Worm (Caenorhabditis elegans) whole organism, young adult: ENCODE results near the gene Y39H10B.3.

ENCODE experiments used
- B0035.1 ChIP-seq: sonication (generic microtip); optimal IDR thresholded peaks from 2 replicates; lab custom pipeline; 2016; ENCODE audit warnings: missing genetic modification characterization, mild to moderate bottlenecking, missing compliant biosample characterization, missing genotype, missing genetic modification reagents
- B0261.1 ChIP-seq: sonication (generic microtip); optimal IDR thresholded peaks from 2 replicates; lab custom pipeline; 2016; ENCODE audit warnings: mild to moderate bottlenecking, missing genetic modification characterization, moderate library complexity, missing compliant biosample characterization
- C17E4.6 ChIP-seq: fragments of 200-800 bp; sonication (Bioruptor generic); IDR thresholded peaks from 2 replicates; pipeline ENCODE4 v1.3.6; 2022; ENCODE audit warnings: missing genetic modification reagents, missing genetic modification characterization, missing compliant biosample characterization
- F37B4.10 ChIP-seq: fragments of 200-800 bp; sonication (Bioruptor generic); IDR thresholded peaks from 2 replicates; pipeline ENCODE4 v1.3.6; 2022; ENCODE audit warnings: missing genetic modification characterization, missing compliant biosample characterization
- F52B5.7 ChIP-seq: sonication (generic microtip); optimal IDR thresholded peaks from 2 replicates; lab custom pipeline; 2016; ENCODE audit warnings: mild to moderate bottlenecking, missing genetic modification characterization, missing compliant biosample characterization
- K11D2.4 ChIP-seq: fragments of 200-800 bp; sonication (Bioruptor generic); IDR thresholded peaks from 2 replicates; pipeline ENCODE4 v1.3.6; 2022; ENCODE audit warnings: missing genetic modification reagents, missing genetic modification characterization, missing compliant biosample characterization
- Y79H2A.3 ChIP-seq: fragments of 200-800 bp; sonication (Bioruptor generic); conservative IDR thresholded peaks from 2 replicates; pipeline ENCODE4 v1.3.6; 2022; ENCODE audit warnings: missing genetic modification reagents, missing genetic modification characterization, missing compliant biosample characterization
- aptf-2 ChIP-seq: fragments of 200-800 bp; sonication (Bioruptor generic); conservative IDR thresholded peaks from 2 replicates; pipeline ENCODE4 v1.3.6; 2022; ENCODE audit warnings: missing genetic modification reagents, missing genetic modification characterization, missing compliant biosample characterization
- attf-5 ChIP-seq: fragments of 200-800 bp; sonication (Bioruptor generic); optimal IDR thresholded peaks from 2 replicates; lab custom pipeline; 2018; ENCODE audit warnings: mild to moderate bottlenecking, missing genetic modification characterization, missing compliant biosample characterization
- bed-1 ChIP-seq: fragments of 200-800 bp; sonication (Bioruptor generic); IDR thresholded peaks from 2 replicates; pipeline ENCODE4 v1.3.6; 2022; ENCODE audit warnings: missing genetic modification reagents, missing genetic modification characterization, missing compliant biosample characterization
- cebp-1 ChIP-seq, 2 experiments: fragments of 200-800 bp in 1 of 2; sonication (Bioruptor generic) in 1 of 2; sonication (generic microtip) in 1 of 2; IDR thresholded peaks in 1 of 2; optimal IDR thresholded peaks in 1 of 2; 2 replicates each; pipeline versions ENCODE4 v1.3.6 to Lab custom; 2017 to 2022; ENCODE audit warnings: missing compliant biosample characterization in 2 of 2, missing genetic modification characterization in 2 of 2, mild to moderate bottlenecking in 1 of 2, missing genetic modification reagents in 1 of 2, moderate library complexity in 1 of 2
- ceh-100 ChIP-seq: fragments of 200-800 bp; sonication (Bioruptor generic); IDR thresholded peaks from 2 replicates; pipeline ENCODE4 v1.3.6; 2022; ENCODE audit warnings: missing genetic modification reagents, missing genetic modification characterization, missing compliant biosample characterization
- ceh-27 ChIP-seq: fragments of 200-800 bp; sonication (Bioruptor generic); optimal IDR thresholded peaks from 2 replicates; lab custom pipeline; 2018; ENCODE audit warnings: mild to moderate bottlenecking, missing genetic modification characterization, moderate library complexity, missing compliant biosample characterization
- ceh-79 ChIP-seq: sonication (generic microtip); optimal IDR thresholded peaks from 2 replicates; lab custom pipeline; 2017; ENCODE audit warnings: mild to moderate bottlenecking, missing genetic modification characterization, missing compliant biosample characterization
- chd-7 ChIP-seq: sonication (generic microtip); optimal IDR thresholded peaks from 2 replicates; lab custom pipeline; 2016; ENCODE audit warnings: mild to moderate bottlenecking, missing genetic modification characterization, moderate library complexity, missing compliant biosample characterization
- efl-1 ChIP-seq: fragments of 150-350 bp; optimal IDR thresholded peaks from 2 replicates; lab custom pipeline; 2014; ENCODE audit warnings: missing biosample characterization, missing genetic modification reagents, missing genetic modification characterization
- ekl-4 ChIP-seq: fragments of 200-800 bp; sonication (Bioruptor generic); IDR thresholded peaks from 2 replicates; pipeline ENCODE4 v1.3.6; 2022; ENCODE audit warnings: missing genetic modification reagents, missing genetic modification characterization, missing compliant biosample characterization
- hmg-1.2 ChIP-seq: fragments of 200-800 bp; sonication (Bioruptor generic); IDR thresholded peaks from 2 replicates; pipeline ENCODE4 v1.3.6; 2022; ENCODE audit warnings: missing genetic modification reagents, missing genetic modification characterization, missing compliant biosample characterization
- hrde-1 ChIP-seq: sonication (generic microtip); optimal IDR thresholded peaks from 2 replicates; lab custom pipeline; 2016; ENCODE audit warnings: missing genetic modification characterization, mild to moderate bottlenecking, missing compliant biosample characterization, moderate library complexity, missing genotype, missing genetic modification reagents, borderline replicate concordance
- hsf-1 ChIP-seq: fragments of 200-800 bp; sonication (Bioruptor generic); IDR thresholded peaks from 2 replicates; pipeline ENCODE4 v1.3.6; 2022; ENCODE audit warnings: missing genetic modification reagents, missing genetic modification characterization, missing compliant biosample characterization
- lin-26 ChIP-seq: fragments of 200-800 bp; sonication (Bioruptor generic); IDR thresholded peaks from 2 replicates; pipeline ENCODE4 v1.3.6; 2022; ENCODE audit warnings: missing genetic modification reagents, missing genetic modification characterization, missing compliant biosample characterization
- lin-40 ChIP-seq: sonication (generic microtip); optimal IDR thresholded peaks from 2 replicates; lab custom pipeline; 2016; ENCODE audit warnings: missing genetic modification characterization, mild to moderate bottlenecking, missing compliant biosample characterization, missing genotype, missing genetic modification reagents
- lin-54 ChIP-seq: fragments of 200-800 bp; sonication (Bioruptor generic); optimal IDR thresholded peaks from 2 replicates; lab custom pipeline; 2018; ENCODE audit warnings: mild to moderate bottlenecking, missing genetic modification characterization, missing compliant biosample characterization
- lsl-1 ChIP-seq: fragments of 200-800 bp; sonication (Bioruptor generic); optimal IDR thresholded peaks from 2 replicates; lab custom pipeline; 2018; ENCODE audit warnings: mild to moderate bottlenecking, missing genetic modification characterization, moderate library complexity, missing compliant biosample characterization
- madf-6 ChIP-seq: fragments of 200-800 bp; sonication (Bioruptor generic); IDR thresholded peaks from 2 replicates; pipeline ENCODE4 v1.3.6; 2022; ENCODE audit warnings: missing genetic modification reagents, missing genetic modification characterization, missing compliant biosample characterization
- mes-4 ChIP-seq: sonication (generic microtip); optimal IDR thresholded peaks from 2 replicates; lab custom pipeline; 2016; ENCODE audit warnings: missing genotype, missing genetic modification characterization, missing compliant biosample characterization
- nfya-2 ChIP-seq: fragments of 200-800 bp; sonication (Bioruptor generic); IDR thresholded peaks from 2 replicates; pipeline ENCODE4 v1.3.6; 2022; ENCODE audit warnings: missing genetic modification reagents, missing genetic modification characterization, missing compliant biosample characterization
- nfyb-1 ChIP-seq: fragments of 200-800 bp; sonication (Bioruptor generic); IDR thresholded peaks from 2 replicates; pipeline ENCODE4 v1.3.6; 2022; ENCODE audit warnings: missing genetic modification reagents, missing genetic modification characterization, missing compliant biosample characterization
- snpc-4 ChIP-seq, 5 experiments: fragments of 150-350 bp in 1 of 5; sonication (generic microtip) in 4 of 5; optimal IDR thresholded peaks; 2 replicates each; lab custom pipeline; 2014 to 2018; ENCODE audit warnings: missing genetic modification characterization in 5 of 5, missing biosample characterization in 3 of 5, antibody characterized with exemption in 2 of 5, mild to moderate bottlenecking in 2 of 5, missing compliant biosample characterization in 2 of 5, missing genotype in 2 of 5, moderate library complexity in 2 of 5, missing genetic modification reagents in 1 of 5
- sptf-2 ChIP-seq: fragments of 200-800 bp; sonication (Bioruptor generic); optimal IDR thresholded peaks from 2 replicates; lab custom pipeline; 2018; ENCODE audit warnings: mild to moderate bottlenecking, missing genetic modification characterization, missing compliant biosample characterization
- tbp1 ChIP-seq: fragments of 200-800 bp; sonication (Bioruptor generic); optimal IDR thresholded peaks from 2 replicates; lab custom pipeline; 2018; ENCODE audit warnings: mild to moderate bottlenecking, missing genetic modification characterization, missing compliant biosample characterization
- xnd-1 ChIP-seq: sonication (generic microtip); optimal IDR thresholded peaks from 2 replicates; lab custom pipeline; 2016; ENCODE audit warnings: missing genotype, missing genetic modification reagents, missing genetic modification characterization, missing compliant biosample characterization
- zim-3 ChIP-seq: sonication (generic microtip); optimal IDR thresholded peaks from 2 replicates; lab custom pipeline; 2017; ENCODE audit warnings: mild to moderate bottlenecking, missing genetic modification characterization, moderate library complexity, missing compliant biosample characterization
- ztf-22 ChIP-seq: fragments of 200-800 bp; sonication (Bioruptor generic); optimal IDR thresholded peaks from 2 replicates; lab custom pipeline; 2018; ENCODE audit warnings: mild to moderate bottlenecking, missing genetic modification characterization, moderate library complexity, missing compliant biosample characterization
- ztf-25 ChIP-seq: fragments of 200-800 bp; sonication (Bioruptor generic); IDR thresholded peaks from 2 replicates; pipeline ENCODE4 v1.3.6; 2022; ENCODE audit warnings: missing genetic modification reagents, missing genetic modification characterization, missing compliant biosample characterization

The Y39H10B.3 gene

ce11 chrV:3685790-3686208 is 15.2 kb downstream of the Y39H10B.3 start, which contains the start of gene W08A12.2 (continued):
- TF ChIP-seq hsf-1 (GFP tag; lab: Robert Waterston, UW) (0 out of 2 replicates have a peak, but pooled peaks have one; percentile 18), ztf-25 (GFP tag; lab: Robert Waterston, UW) (peak; percentile 73; the same call in 1 of the 2 replicates), hrde-1 (tag; lab: Kevin White, UChicago) (peak; percentile 65), lin-26 (GFP tag; lab: Robert Waterston, UW) (peak; percentile 95), mes-4 (tag; lab: Kevin White, UChicago) (peak; percentile 68), hmg-1.2 (peak; percentile 89), attf-5 (GFP tag; lab: Kevin White, UChicago) (peak; percentile 12), madf-6 (peak; percentile 20; the same call in 1 of the 2 replicates), ztf-22 (peak; percentile 8), ceh-100 (GFP tag; lab: Robert Waterston, UW) (no peak), snpc-4 (GFP tag; optimal IDR thresholded peaks at IDR 0.05; lab: Kevin White, UChicago) (peak; percentile 46), snpc-4 (tag; optimal IDR thresholded peaks at IDR 0.05; lab: Kevin White, UChicago) (peak in 1 of 4 experiments; percentile 39), tbp1 (GFP tag; lab: Kevin White, UChicago) (peak; percentile 95), ceh-27 (GFP tag; lab: Kevin White, UChicago) (peak; percentile 22), ekl-4 (no peak), K11D2.4 (GFP tag; lab: Robert Waterston, UW) (peak; percentile 34; the same call in 1 of the 2 replicates), zim-3 (peak; percentile 2), B0261.1 (tag; lab: Kevin White, UChicago) (peak; percentile 73), nfyb-1 (GFP tag; lab: Robert Waterston, UW) (peak; percentile 66; the same call in 1 of the 2 replicates), cebp-1 (GFP tag; IDR thresholded peaks at IDR 0.05; lab: Robert Waterston, UW) (no peak), cebp-1 (tag; optimal IDR thresholded peaks at IDR 0.05; lab: Kevin White, UChicago) (peak; percentile 48), lin-54 (GFP tag; lab: Kevin White, UChicago) (peak; percentile 1), chd-7 (tag; lab: Kevin White, UChicago) (no peak)
- TF ChIP-seq, all 124 proteins: peak for 39

ce11 chrV:3686292-3686691 is 15.7 kb downstream of the Y39H10B.3 start:
- peak; percentile 5; the same call in 1 of the 2 replicates for TF ChIP-seq madf-6
- peak; percentile 1 for TF ChIP-seq efl-1 (GFP tag; lab: Kevin White, UChicago)
- TF ChIP-seq B0261.1 (tag; lab: Kevin White, UChicago) = peak; percentile 54
- no peak for TF ChIP-seq bed-1 (GFP tag; lab: Robert Waterston, UW)
- peak; percentile 66 for TF ChIP-seq lsl-1 (GFP tag; lab: Kevin White, UChicago)
- no peak for TF ChIP-seq Y79H2A.3
- no peak for TF ChIP-seq aptf-2
- TF ChIP-seq nfya-2 (GFP tag; lab: Robert Waterston, UW) = no peak
- TF ChIP-seq lin-40 (tag; lab: Kevin White, UChicago) = no peak
- TF ChIP-seq sptf-2 (GFP tag; lab: Kevin White, UChicago) = no peak

ce11 chrV:3686899-3687298 is 16.3 kb downstream of the Y39H10B.3 start, which contains the start of gene unc-132:
TSS of gene unc-132 (plus strand) at chrV:3687106.
- TF ChIP-seq ceh-79 (tag; lab: Kevin White, UChicago) (no peak), B0035.1 (no peak), F52B5.7 (tag; lab: Kevin White, UChicago) (no peak), xnd-1 (tag; lab: Kevin White, UChicago) (no peak), C17E4.6 (GFP tag; lab: Robert Waterston, UW) (no peak), F37B4.10 (GFP tag; lab: Robert Waterston, UW) (no peak)
